Worm (Caenorhabditis elegans) whole organism, L1 larva: ENCODE data around the gene B0395.3.
A peak's percentile ranks its signal among the peaks of the same experiment; 100 is the strongest.

Experiments
- C34B4.2 ChIP-seq: sonication (generic microtip); optimal IDR thresholded peaks from 2 replicates; lab custom pipeline; 2017; ENCODE audit warnings: mild to moderate bottlenecking, missing genetic modification characterization, missing compliant biosample characterization
- Y116A8C.19 ChIP-seq: sonication (generic microtip); optimal IDR thresholded peaks from 2 replicates; lab custom pipeline; 2016; ENCODE audit warnings: missing compliant biosample characterization, missing genetic modification characterization, borderline replicate concordance
- ama-1 ChIP-seq: fragments of 150-350 bp; optimal IDR thresholded peaks from 2 replicates; lab custom pipeline; 2014
- blmp-1 ChIP-seq: fragments of 150-350 bp; optimal IDR thresholded peaks from 2 replicates; lab custom pipeline; 2014; ENCODE audit warnings: missing biosample characterization, missing genetic modification characterization
- ceh-8 ChIP-seq: fragments of 200-800 bp; sonication (Bioruptor generic); optimal IDR thresholded peaks from 2 replicates; lab custom pipeline; 2018; ENCODE audit warnings: mild to moderate bottlenecking, missing genetic modification characterization, moderate library complexity, missing compliant biosample characterization
- ceh-82 ChIP-seq, 3 experiments: fragments of 150-350 bp in 1 of 3; sonication (generic microtip) in 2 of 3; optimal IDR thresholded peaks; 2 replicates each; lab custom pipeline; 2014 to 2017; ENCODE audit warnings: missing biosample characterization in 3 of 3, missing genetic modification characterization in 3 of 3
- ceh-90 ChIP-seq: sonication (generic microtip); optimal IDR thresholded peaks from 2 replicates; lab custom pipeline; 2016; ENCODE audit warnings: missing genetic modification characterization, missing compliant biosample characterization
- dpl-1 ChIP-seq, 3 experiments: fragments of 150-350 bp in 2 of 3; sonication (generic microtip) in 1 of 3; optimal IDR thresholded peaks; 2 replicates each; lab custom pipeline; 2014 to 2017; ENCODE audit warnings: missing biosample characterization in 3 of 3, missing genetic modification characterization in 3 of 3, missing genetic modification reagents in 3 of 3
- dsc-1 ChIP-seq: sonication (generic microtip); optimal IDR thresholded peaks from 2 replicates; lab custom pipeline; 2016; ENCODE audit warnings: mild to moderate bottlenecking, missing genetic modification characterization, missing compliant biosample characterization
- efl-1 ChIP-seq, 4 experiments: fragments of 150-350 bp; optimal IDR thresholded peaks in 3 of 4; peaks in 1 of 4; 1 replicate in 1 of 4; 2 replicates in 3 of 4; lab custom pipeline; 2014; ENCODE audit warnings: missing biosample characterization in 2 of 4, missing genetic modification characterization in 2 of 4, missing genetic modification reagents in 2 of 4
- efl-3 ChIP-seq: fragments of 200-800 bp; sonication (Bioruptor generic); optimal IDR thresholded peaks from 2 replicates; lab custom pipeline; 2018; ENCODE audit warnings: mild to moderate bottlenecking, missing genetic modification characterization, missing compliant biosample characterization
- egl-27 ChIP-seq, 2 experiments: fragments of 150-350 bp in 1 of 2; sonication (generic microtip); optimal IDR thresholded peaks; 3 replicates each; lab custom pipeline; 2017 to 2018; ENCODE audit warnings: missing biosample characterization in 2 of 2, missing genetic modification characterization in 2 of 2, missing genetic modification reagents in 2 of 2
- elt-2 ChIP-seq: sonication (generic microtip); optimal IDR thresholded peaks from 2 replicates; lab custom pipeline; 2016; ENCODE audit warnings: missing genetic modification characterization, mild to moderate bottlenecking, inconsistent platforms, missing compliant biosample characterization, missing genetic modification reagents
- ets-5 ChIP-seq: fragments of 200-800 bp; sonication (Bioruptor generic); IDR thresholded peaks from 2 replicates; pipeline ENCODE4 v1.3.6; 2022; ENCODE audit warnings: missing genetic modification characterization, missing compliant biosample characterization
- fkh-10 ChIP-seq: sonication (generic microtip); optimal IDR thresholded peaks from 2 replicates; lab custom pipeline; 2017; ENCODE audit warnings: missing biosample characterization, missing genetic modification reagents, missing genetic modification characterization
- fkh-8 ChIP-seq: sonication (generic microtip); optimal IDR thresholded peaks from 2 replicates; lab custom pipeline; 2016; ENCODE audit warnings: mild to moderate bottlenecking, missing genetic modification characterization, missing compliant biosample characterization
- hlh-17 ChIP-seq: fragments of 200-800 bp; sonication (Bioruptor generic); optimal IDR thresholded peaks from 2 replicates; lab custom pipeline; 2018; ENCODE audit warnings: missing genetic modification characterization, mild to moderate bottlenecking, missing compliant biosample characterization, moderate library complexity, borderline replicate concordance
- hlh-4 ChIP-seq: sonication (generic microtip); optimal IDR thresholded peaks from 2 replicates; lab custom pipeline; 2016; ENCODE audit warnings: mild to moderate bottlenecking, missing genetic modification characterization, missing compliant biosample characterization
- hpl-2 ChIP-seq: fragments of 150-350 bp; optimal IDR thresholded peaks from 2 replicates; lab custom pipeline; 2014; ENCODE audit warnings: missing biosample characterization, missing genetic modification reagents, missing genetic modification characterization
- irx-1 ChIP-seq: sonication (generic microtip); optimal IDR thresholded peaks from 2 replicates; lab custom pipeline; 2016; ENCODE audit warnings: missing genetic modification characterization, missing compliant biosample characterization
- isw-1 ChIP-seq: fragments of 200-800 bp; sonication (Bioruptor generic); IDR thresholded peaks from 2 replicates; pipeline ENCODE4 v1.3.6; 2022; ENCODE audit warnings: missing genetic modification characterization, missing compliant biosample characterization
- lin-13 ChIP-seq: fragments of 150-350 bp; optimal IDR thresholded peaks from 2 replicates; lab custom pipeline; 2014; ENCODE audit warnings: missing biosample characterization, missing genetic modification reagents, missing genetic modification characterization
- lin-14 ChIP-seq: fragments of 200-800 bp; sonication (Bioruptor generic); optimal IDR thresholded peaks from 2 replicates; lab custom pipeline; 2018; ENCODE audit warnings: mild to moderate bottlenecking, missing genetic modification characterization, moderate library complexity, missing compliant biosample characterization
- lin-15B ChIP-seq: fragments of 150-350 bp; sonication (generic microtip); optimal IDR thresholded peaks from 3 replicates; lab custom pipeline; 2014; ENCODE audit warnings: missing biosample characterization, missing genetic modification characterization
- lir-3 ChIP-seq: sonication (generic microtip); optimal IDR thresholded peaks from 2 replicates; lab custom pipeline; 2016; ENCODE audit warnings: mild to moderate bottlenecking, missing genetic modification characterization, moderate library complexity, missing compliant biosample characterization; ENCODE audit not compliant: poor library complexity
- lsy-2 ChIP-seq, 2 experiments: fragments of 150-350 bp; optimal IDR thresholded peaks; 2 replicates each; lab custom pipeline; 2014; ENCODE audit warnings: missing biosample characterization in 2 of 2, missing genetic modification characterization in 2 of 2
- mab-9 ChIP-seq: fragments of 200-800 bp; sonication (Bioruptor generic); IDR thresholded peaks from 2 replicates; pipeline ENCODE4 v1.3.6; 2022; ENCODE audit warnings: missing genetic modification reagents, missing genetic modification characterization, missing compliant biosample characterization
- mep-1 ChIP-seq: fragments of 150-350 bp; optimal IDR thresholded peaks from 2 replicates; lab custom pipeline; 2014; ENCODE audit warnings: missing biosample characterization, missing genetic modification characterization
- nhr-11 ChIP-seq: fragments of 150-350 bp; optimal IDR thresholded peaks from 2 replicates; lab custom pipeline; 2014; ENCODE audit warnings: missing biosample characterization, missing genetic modification characterization
- nhr-19 ChIP-seq: fragments of 200-800 bp; sonication (Bioruptor generic); conservative IDR thresholded peaks from 2 replicates; pipeline ENCODE4 v1.3.6; 2022; ENCODE audit warnings: missing genetic modification characterization, missing compliant biosample characterization
- nhr-20 ChIP-seq: sonication (generic microtip); optimal IDR thresholded peaks from 2 replicates; lab custom pipeline; 2016; ENCODE audit warnings: mild to moderate bottlenecking, missing genetic modification characterization, missing compliant biosample characterization
- nhr-47 ChIP-seq: sonication (generic microtip); optimal IDR thresholded peaks from 2 replicates; lab custom pipeline; 2016; ENCODE audit warnings: mild to moderate bottlenecking, missing genetic modification characterization, moderate library complexity, missing compliant biosample characterization
- nhr-76 ChIP-seq: sonication (generic microtip); optimal IDR thresholded peaks from 2 replicates; lab custom pipeline; 2017; ENCODE audit warnings: missing biosample characterization, missing genetic modification characterization
- nhr-77 ChIP-seq: fragments of 150-350 bp; optimal IDR thresholded peaks from 2 replicates; lab custom pipeline; 2014; ENCODE audit warnings: missing biosample characterization, missing genetic modification characterization
- nhr-85 ChIP-seq: sonication (generic microtip); peaks from one replicate; lab custom pipeline; 2016; ENCODE audit warnings: missing genetic modification characterization, inconsistent platforms, missing compliant biosample characterization
- nhr-90 ChIP-seq: sonication (generic microtip); optimal IDR thresholded peaks from 2 replicates; lab custom pipeline; 2016; ENCODE audit warnings: mild to moderate bottlenecking, missing genetic modification characterization, missing compliant biosample characterization; ENCODE audit not compliant: poor library complexity
- pax-3 ChIP-seq: fragments of 200-800 bp; sonication (Bioruptor generic); optimal IDR thresholded peaks from 2 replicates; lab custom pipeline; 2018; ENCODE audit warnings: mild to moderate bottlenecking, missing genetic modification characterization, moderate library complexity, missing compliant biosample characterization
- snpc-4 ChIP-seq: fragments of 150-350 bp; optimal IDR thresholded peaks from 2 replicates; lab custom pipeline; 2014; ENCODE audit warnings: missing biosample characterization, missing genetic modification characterization
- sox-4 ChIP-seq: sonication (generic microtip); optimal IDR thresholded peaks from 2 replicates; lab custom pipeline; 2016; ENCODE audit warnings: missing genetic modification characterization, missing compliant biosample characterization
- sptf-1 ChIP-seq: fragments of 150-350 bp; optimal IDR thresholded peaks from 2 replicates; lab custom pipeline; 2014; ENCODE audit warnings: missing biosample characterization, missing genetic modification characterization
- swsn-7 ChIP-seq: sonication (generic microtip); optimal IDR thresholded peaks from 2 replicates; lab custom pipeline; 2016; ENCODE audit warnings: missing genetic modification characterization, missing compliant biosample characterization
- tbx-2 ChIP-seq: sonication (generic microtip); optimal IDR thresholded peaks from 2 replicates; lab custom pipeline; 2016; ENCODE audit warnings: missing genetic modification characterization, missing compliant biosample characterization
- unc-130 ChIP-seq: fragments of 150-350 bp; optimal IDR thresholded peaks from 2 replicates; lab custom pipeline; 2017; ENCODE audit warnings: missing biosample characterization, missing genetic modification characterization, inconsistent platforms
- xbp-1 ChIP-seq: sonication (generic microtip); optimal IDR thresholded peaks from 2 replicates; lab custom pipeline; 2016; ENCODE audit warnings: missing genetic modification characterization, missing compliant biosample characterization

Gene B0395.3

ce11 chrX:16041808-16042207 lies 1.8 kb upstream of the B0395.3 start:
- TF ChIP-seq elt-2 (peak; percentile 40), pax-3 (tag; lab: Kevin White, UChicago) (no peak), efl-3 (GFP tag; lab: Kevin White, UChicago) (no peak)

DNA sequence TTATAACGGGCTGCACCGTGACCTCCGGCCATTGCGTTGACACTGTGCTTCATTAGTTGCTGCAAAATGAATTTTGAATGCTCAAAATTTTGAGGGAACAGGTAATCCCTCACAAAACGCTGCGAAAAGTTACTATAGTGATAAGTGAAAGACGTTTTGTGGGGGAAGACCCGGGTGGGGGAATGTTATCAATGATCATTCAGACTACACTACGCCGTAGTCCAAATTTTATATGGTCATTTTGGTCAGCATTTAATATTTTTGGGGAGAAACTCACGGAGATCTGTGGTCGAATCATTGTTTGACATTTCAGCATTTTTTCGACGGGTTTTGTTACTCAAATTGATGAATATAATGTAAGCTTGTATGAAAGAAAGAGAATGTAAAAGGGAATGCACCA lies 884 bp downstream of the B0395.3 start:
- TF ChIP-seq ceh-8: no peak
- no peak for TF ChIP-seq sox-4
- no peak for TF ChIP-seq hlh-17 (GFP tag; lab: Kevin White, UChicago)
- TF ChIP-seq sptf-1: no peak
- peak; percentile 44 for TF ChIP-seq nhr-20 (tag; lab: Kevin White, UChicago)
- TF ChIP-seq lin-13: no peak
- no peak for TF ChIP-seq dpl-1 (GFP tag; optimal IDR thresholded peaks at IDR 0.05; lab: Kevin White, UChicago)
- TF ChIP-seq irx-1 (tag; lab: Kevin White, UChicago): no peak
- TF ChIP-seq lir-3: no peak
- TF ChIP-seq efl-1 (optimal IDR thresholded peaks at IDR 0.05; lab: Kevin White, UChicago): no peak
- no peak for TF ChIP-seq efl-1 (GFP tag; optimal IDR thresholded peaks at IDR 0.05 in 1 of 2; lab: Kevin White, UChicago)
- TF ChIP-seq nhr-77 (tag; lab: Kevin White, UChicago): no peak
- TF ChIP-seq nhr-11: no peak
- TF ChIP-seq elt-2: peak; percentile 27
- TF ChIP-seq, all 84 proteins: peak for 2

- TF ChIP-seq isw-1 (GFP tag; lab: Robert Waterston, UW) (no peak), swsn-7 (no peak), lir-3 (no peak), nhr-76 (tag; lab: Kevin White, UChicago) (no peak), lin-13 (no peak), nhr-77 (tag; lab: Kevin White, UChicago) (no peak), ama-1 (no peak)
Measured at ce11 chrX:16030506-16030905, 9.6 kb downstream of the B0395.3 start, which contains the start of gene mboa-1. Gene mboa-1, plus strand, starts transcription at chrX:16030806.

DNA sequence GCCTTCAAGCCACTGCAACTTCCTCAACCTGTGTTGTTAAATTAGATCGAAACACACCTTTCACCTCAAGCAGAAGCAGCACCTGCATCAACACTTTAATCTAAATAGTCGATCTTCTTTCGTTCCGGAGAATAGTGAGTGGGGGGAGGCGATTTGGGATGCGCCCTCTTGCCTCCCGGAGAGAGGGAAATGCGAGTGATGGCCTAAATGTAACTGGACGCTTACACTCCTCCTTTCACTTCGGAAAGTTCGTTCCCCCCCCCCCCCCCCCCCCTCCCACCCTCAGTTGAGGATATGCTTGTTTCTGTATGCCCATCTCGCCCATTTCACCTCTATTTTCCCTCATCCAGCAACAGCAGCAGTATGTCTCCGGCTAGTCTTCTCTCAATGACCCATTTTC lies 11.1 kb downstream of the B0395.3 start:
- TF ChIP-seq blmp-1: peak; percentile 57
- no peak for TF ChIP-seq ama-1
- no peak for TF ChIP-seq ceh-90 (tag; lab: Kevin White, UChicago)
- TF ChIP-seq, all 84 proteins: peak for 1

DNA sequence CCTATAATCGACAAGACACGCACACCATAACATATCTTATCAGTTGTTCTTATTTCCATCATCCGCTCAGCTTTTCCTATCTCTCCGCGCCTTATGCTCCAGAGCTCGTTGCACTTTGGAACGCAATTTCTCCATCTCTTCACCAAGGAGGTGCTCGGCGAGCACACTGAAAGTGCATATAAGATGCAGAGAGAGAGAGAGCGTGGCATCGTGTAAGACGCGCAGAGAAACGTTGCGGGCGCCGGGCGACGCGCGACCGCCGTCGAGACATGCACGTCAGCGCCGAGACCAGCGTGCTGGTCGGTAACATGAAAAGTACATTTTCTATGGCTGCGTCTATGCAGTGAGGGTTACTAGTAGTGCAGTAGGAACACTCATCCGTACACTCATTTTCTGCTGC lies 15.5 kb downstream of the B0395.3 start:
- peak; percentile 73 for TF ChIP-seq elt-2
- no peak for TF ChIP-seq lin-13
- peak; percentile 28 to 83 (median 44) for TF ChIP-seq ceh-82 (tag; optimal IDR thresholded peaks at IDR 0.05; lab: Kevin White, UChicago)
- TF ChIP-seq unc-130: no peak
- peak; percentile 65 for TF ChIP-seq nhr-77 (tag; lab: Kevin White, UChicago)
- no peak for TF ChIP-seq lin-15B (tag; lab: Kevin White, UChicago)
- peak; percentile 45 for TF ChIP-seq mep-1 (tag; lab: Kevin White, UChicago)
- peak; percentile 0 to 62 for TF ChIP-seq lsy-2 (tag; optimal IDR thresholded peaks at IDR 0.05; lab: Kevin White, UChicago)
- peak; percentile 13 for TF ChIP-seq ceh-8
- TF ChIP-seq egl-27 (tag; optimal IDR thresholded peaks at IDR 0.05; lab: Kevin White, UChicago): peak in 1 of 2 experiments; percentile 21
- TF ChIP-seq nhr-19 (GFP tag; lab: Robert Waterston, UW): peak; percentile 41
- TF ChIP-seq nhr-90 (tag; lab: Kevin White, UChicago): peak; percentile 43
- peak; percentile 64 for TF ChIP-seq snpc-4 (tag; lab: Kevin White, UChicago)
- TF ChIP-seq ets-5: no peak
- peak; percentile 65 for TF ChIP-seq dsc-1 (tag; lab: Kevin White, UChicago)
- TF ChIP-seq nhr-47 (tag; lab: Kevin White, UChicago): peak; percentile 71
- TF ChIP-seq xbp-1 (tag; lab: Kevin White, UChicago): peak; percentile 22
- TF ChIP-seq nhr-20 (tag; lab: Kevin White, UChicago): peak; percentile 64
- TF ChIP-seq mab-9 (GFP tag; lab: Robert Waterston, UW): no peak
- TF ChIP-seq fkh-8 (tag; lab: Kevin White, UChicago): peak; percentile 80
- peak; percentile 92 for TF ChIP-seq lin-14
- TF ChIP-seq hlh-4 (tag; lab: Kevin White, UChicago): no peak
- TF ChIP-seq efl-1 (optimal IDR thresholded peaks at IDR 0.05; lab: Kevin White, UChicago): peak; percentile 10 to 12
- no peak for TF ChIP-seq efl-1 (GFP tag; optimal IDR thresholded peaks at IDR 0.05 in 1 of 2; lab: Kevin White, UChicago)
- TF ChIP-seq ama-1: no peak
- TF ChIP-seq C34B4.2: no peak
- TF ChIP-seq nhr-85: peak; percentile 24
- no peak for TF ChIP-seq Y116A8C.19 (tag; lab: Kevin White, UChicago)
- TF ChIP-seq hpl-2 (GFP tag; lab: Kevin White, UChicago): no peak
- TF ChIP-seq fkh-10 (GFP tag; lab: Kevin White, UChicago): peak; percentile 79
- TF ChIP-seq nhr-76 (tag; lab: Kevin White, UChicago): no peak
- peak; percentile 44 for TF ChIP-seq tbx-2
